Worm (Caenorhabditis elegans) whole organism, mixed stage, embryonic: Measurements from ENCODE around the gene sri-65.

Experiments used
- bed-3 ChIP-seq: fragments of 200-800 bp; sonication (Bioruptor generic); optimal IDR thresholded peaks from 3 replicates; lab custom pipeline; 2018; ENCODE audit warnings: mild to moderate bottlenecking, missing genetic modification characterization, moderate library complexity, missing compliant biosample characterization
- blmp-1 ChIP-seq: fragments of 150-350 bp; optimal IDR thresholded peaks from 2 replicates; lab custom pipeline; 2014; ENCODE audit warnings: missing biosample characterization, missing genetic modification characterization
- ceh-43 ChIP-seq: fragments of 200-800 bp; sonication (Bioruptor generic); optimal IDR thresholded peaks from 2 replicates; lab custom pipeline; 2018; ENCODE audit warnings: mild to moderate bottlenecking, missing genetic modification characterization, moderate library complexity, missing compliant biosample characterization
- ceh-83 ChIP-seq: fragments of 200-800 bp; sonication (Bioruptor generic); optimal IDR thresholded peaks from 2 replicates; lab custom pipeline; 2018; ENCODE audit warnings: mild to moderate bottlenecking, missing genetic modification characterization, missing compliant biosample characterization
- ces-1 ChIP-seq: fragments of 150-350 bp; optimal IDR thresholded peaks from 2 replicates; lab custom pipeline; 2014; ENCODE audit warnings: missing biosample characterization, missing genetic modification reagents, missing genetic modification characterization
- cnd-1 ChIP-seq: fragments of 200-800 bp; sonication (Bioruptor generic); optimal IDR thresholded peaks from 2 replicates; lab custom pipeline; 2018; ENCODE audit warnings: mild to moderate bottlenecking, missing genetic modification characterization, missing compliant biosample characterization
- drap-1 ChIP-seq: fragments of 200-800 bp; sonication (Bioruptor generic); optimal IDR thresholded peaks from 3 replicates; lab custom pipeline; 2018; ENCODE audit warnings: mild to moderate bottlenecking, missing genetic modification characterization, missing compliant biosample characterization
- elt-1 ChIP-seq: sonication (generic microtip); optimal IDR thresholded peaks from 2 replicates; lab custom pipeline; 2017; ENCODE audit warnings: missing genetic modification characterization, mild to moderate bottlenecking, missing compliant biosample characterization, antibody characterized with exemption, moderate library complexity, borderline replicate concordance; ENCODE audit not compliant: insufficient read depth
- elt-3 ChIP-seq: fragments of 150-350 bp; optimal IDR thresholded peaks from 2 replicates; lab custom pipeline; 2014; ENCODE audit warnings: missing biosample characterization, missing genetic modification characterization
- flh-1 ChIP-seq: fragments of 200-800 bp; sonication (Bioruptor generic); optimal IDR thresholded peaks from 2 replicates; lab custom pipeline; 2018; ENCODE audit warnings: mild to moderate bottlenecking, missing genetic modification characterization, moderate library complexity, missing compliant biosample characterization
- ham-2 ChIP-seq: fragments of 200-800 bp; sonication (Bioruptor generic); optimal IDR thresholded peaks from 2 replicates; lab custom pipeline; 2018; ENCODE audit warnings: mild to moderate bottlenecking, missing genetic modification characterization, missing compliant biosample characterization
- hlh-1 ChIP-seq: fragments of 150-350 bp; optimal IDR thresholded peaks from 2 replicates; lab custom pipeline; 2014; ENCODE audit warnings: missing biosample characterization, missing genetic modification reagents, missing genetic modification characterization
- lin-13 ChIP-seq: fragments of 150-350 bp; optimal IDR thresholded peaks from 2 replicates; lab custom pipeline; 2014; ENCODE audit warnings: missing biosample characterization, missing genetic modification characterization
- lin-32 ChIP-seq: fragments of 200-800 bp; sonication (Bioruptor generic); optimal IDR thresholded peaks from 2 replicates; lab custom pipeline; 2018; ENCODE audit warnings: mild to moderate bottlenecking, missing genetic modification characterization, missing compliant biosample characterization
- lsy-2 ChIP-seq: fragments of 150-350 bp; optimal IDR thresholded peaks from 2 replicates; lab custom pipeline; 2014; ENCODE audit warnings: missing biosample characterization, missing genetic modification characterization
- mab-5 ChIP-seq: fragments of 150-350 bp; optimal IDR thresholded peaks from 2 replicates; lab custom pipeline; 2014; ENCODE audit warnings: missing biosample characterization, missing genetic modification characterization
- mls-2 ChIP-seq: sonication (generic microtip); optimal IDR thresholded peaks from 2 replicates; lab custom pipeline; 2016; ENCODE audit warnings: mild to moderate bottlenecking, missing genetic modification characterization, moderate library complexity, missing compliant biosample characterization
- nhr-12 ChIP-seq: fragments of 150-350 bp; optimal IDR thresholded peaks from 2 replicates; lab custom pipeline; 2014; ENCODE audit warnings: missing biosample characterization, missing genetic modification characterization
- nhr-2 ChIP-seq: fragments of 150-350 bp; optimal IDR thresholded peaks from 2 replicates; lab custom pipeline; 2014; ENCODE audit warnings: missing biosample characterization, missing genetic modification characterization
- nhr-237 ChIP-seq: fragments of 150-350 bp; optimal IDR thresholded peaks from 2 replicates; lab custom pipeline; 2014; ENCODE audit warnings: missing biosample characterization, missing genetic modification characterization
- nhr-76 ChIP-seq: sonication (generic microtip); optimal IDR thresholded peaks from 2 replicates; lab custom pipeline; 2017; ENCODE audit warnings: missing biosample characterization, missing genetic modification characterization
- pha-4 ChIP-seq: fragments of 150-350 bp; optimal IDR thresholded peaks from 2 replicates; lab custom pipeline; 2018; ENCODE audit warnings: missing biosample characterization, missing genetic modification reagents, missing genetic modification characterization
- sem-2 ChIP-seq: fragments of 200-800 bp; sonication (Bioruptor generic); optimal IDR thresholded peaks from 2 replicates; lab custom pipeline; 2018; ENCODE audit warnings: mild to moderate bottlenecking, missing genetic modification characterization, missing compliant biosample characterization
- snpc-4 ChIP-seq: fragments of 150-350 bp; optimal IDR thresholded peaks from 2 replicates; lab custom pipeline; 2014; ENCODE audit warnings: missing biosample characterization, missing genetic modification characterization
- sptf-1 ChIP-seq: sonication (generic microtip); optimal IDR thresholded peaks from 2 replicates; lab custom pipeline; 2017; ENCODE audit warnings: mild to moderate bottlenecking, missing genetic modification characterization, moderate library complexity, missing compliant biosample characterization
- unc-120 ChIP-seq: sonication (generic microtip); optimal IDR thresholded peaks from 2 replicates; lab custom pipeline; 2017; ENCODE audit warnings: missing genetic modification characterization, missing compliant biosample characterization; ENCODE audit not compliant: poor library complexity, severe bottlenecking
- unc-39 ChIP-seq: fragments of 150-350 bp; optimal IDR thresholded peaks from 2 replicates; lab custom pipeline; 2014; ENCODE audit warnings: missing biosample characterization, missing genetic modification characterization
- zip-8 ChIP-seq: fragments of 150-350 bp; optimal IDR thresholded peaks from 2 replicates; lab custom pipeline; 2014; ENCODE audit warnings: missing biosample characterization, missing genetic modification characterization
- ztf-11 ChIP-seq: fragments of 150-350 bp; optimal IDR thresholded peaks from 2 replicates; lab custom pipeline; 2014; ENCODE audit warnings: missing biosample characterization, missing genetic modification characterization

Gene sri-65

DNA sequence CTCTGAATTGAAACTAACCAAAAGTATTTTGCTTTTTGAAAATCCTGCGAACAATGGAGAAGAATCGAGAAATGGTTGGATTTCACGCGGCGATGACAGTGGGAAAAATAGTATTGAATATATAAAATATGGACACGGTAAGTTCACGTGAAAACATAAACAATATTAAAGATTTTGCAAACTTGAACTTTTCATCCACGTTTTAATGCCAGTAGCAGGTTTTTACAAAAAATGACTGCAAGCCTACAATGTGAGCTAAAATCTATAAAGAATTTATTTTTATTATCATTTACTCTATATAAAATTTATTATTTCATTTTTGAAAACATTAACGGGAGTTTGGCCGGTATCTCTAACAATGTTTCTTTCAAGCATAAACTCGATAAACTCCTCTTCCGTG is 41.3 kb upstream of the sri-65 start, which contains the start of gene F26D2.10:
TSS of gene F26D2.10 (minus strand) at position 101 of the 400 bp plus-strand sequence.
- TF ChIP-seq mab-5 (tag; lab: Kevin White, UChicago) = no peak
- no peak for TF ChIP-seq lin-32 (GFP tag; lab: Kevin White, UChicago)
- no peak for TF ChIP-seq lsy-2
- no peak for TF ChIP-seq flh-1

- TF ChIP-seq nhr-12 (tag; lab: Kevin White, UChicago) (no peak), flh-1 (no peak), lsy-2 (no peak), unc-39 (tag; lab: Kevin White, UChicago) (no peak), ham-2 (GFP tag; lab: Kevin White, UChicago) (no peak), blmp-1 (tag; lab: Kevin White, UChicago) (no peak), snpc-4 (tag; lab: Kevin White, UChicago) (no peak), ztf-11 (tag; lab: Kevin White, UChicago) (no peak)
- TF ChIP-seq, all 35 proteins: peak for 0
Measured at ce11 chrV:16424428-16424827, 36.3 kb upstream of the sri-65 start, which contains the start of gene srw-29. srw-29 (minus strand) TSS chrV:16424528.

DNA sequence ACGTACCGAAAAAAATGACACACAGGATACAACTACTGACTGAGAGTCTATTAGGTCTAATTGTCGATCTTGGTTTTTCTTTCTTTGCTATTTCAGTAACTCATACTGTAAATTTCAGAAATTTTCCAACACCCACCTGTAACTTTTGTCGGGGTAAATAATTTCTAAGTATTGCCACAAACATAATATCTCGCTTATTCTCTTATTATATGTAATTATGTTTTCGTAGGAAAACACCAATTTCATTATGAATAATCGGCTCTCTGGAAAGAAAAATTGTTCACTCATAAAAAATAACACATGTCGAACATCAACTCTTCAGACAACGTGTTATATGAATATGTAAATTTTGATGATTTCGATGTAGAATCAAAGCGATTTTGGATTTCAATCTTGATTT is 32.5 kb upstream of the sri-65 start, which contains the start of gene srw-48:
TSS of gene srw-48 (plus strand) at position 301 of the 400 bp plus-strand sequence.
- TF ChIP-seq elt-3 (tag; lab: Kevin White, UChicago) (no peak), flh-1 (no peak), pha-4 (no peak), unc-120 (tag; lab: Kevin White, UChicago) (no peak)

DNA sequence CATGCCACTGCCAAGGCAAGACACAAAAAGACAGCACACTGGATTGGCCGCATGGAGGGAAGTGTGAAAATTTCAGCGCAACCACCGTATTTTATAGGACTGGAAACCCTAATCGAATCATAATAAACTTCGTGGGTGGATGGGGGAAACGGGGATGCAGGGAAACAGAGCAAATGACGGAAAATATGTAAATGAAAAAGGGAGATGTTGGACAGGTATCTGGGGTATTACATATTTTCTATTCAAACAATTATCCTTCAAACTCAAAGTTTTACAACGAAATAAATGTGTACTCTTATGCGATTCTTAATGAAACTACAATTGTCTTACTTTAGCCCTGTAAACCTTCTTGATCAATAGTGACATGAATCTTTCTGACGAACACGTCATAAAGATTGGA is 31.6 kb upstream of the sri-65 start, which contains the start of gene F26D2.16:
TSS of gene F26D2.16 (minus strand) at position 101 of the 400 bp plus-strand sequence.
- no peak for TF ChIP-seq pha-4
- TF ChIP-seq nhr-76 = no peak
- no peak for TF ChIP-seq bed-3
- no peak for TF ChIP-seq nhr-237
- no peak for TF ChIP-seq unc-120 (tag; lab: Kevin White, UChicago)
- no peak for TF ChIP-seq lin-13 (tag; lab: Kevin White, UChicago)
- TF ChIP-seq nhr-2 (tag; lab: Kevin White, UChicago) = no peak
- TF ChIP-seq lsy-2 = no peak
- TF ChIP-seq hlh-1 = no peak
- TF ChIP-seq unc-39 (tag; lab: Kevin White, UChicago) = no peak
- no peak for TF ChIP-seq snpc-4 (tag; lab: Kevin White, UChicago)
- no peak for TF ChIP-seq cnd-1 (tag; lab: Kevin White, UChicago)
- no peak for TF ChIP-seq nhr-12 (tag; lab: Kevin White, UChicago)
- no peak for TF ChIP-seq blmp-1 (tag; lab: Kevin White, UChicago)
- TF ChIP-seq ceh-43 (GFP tag; lab: Kevin White, UChicago) = no peak

DNA sequence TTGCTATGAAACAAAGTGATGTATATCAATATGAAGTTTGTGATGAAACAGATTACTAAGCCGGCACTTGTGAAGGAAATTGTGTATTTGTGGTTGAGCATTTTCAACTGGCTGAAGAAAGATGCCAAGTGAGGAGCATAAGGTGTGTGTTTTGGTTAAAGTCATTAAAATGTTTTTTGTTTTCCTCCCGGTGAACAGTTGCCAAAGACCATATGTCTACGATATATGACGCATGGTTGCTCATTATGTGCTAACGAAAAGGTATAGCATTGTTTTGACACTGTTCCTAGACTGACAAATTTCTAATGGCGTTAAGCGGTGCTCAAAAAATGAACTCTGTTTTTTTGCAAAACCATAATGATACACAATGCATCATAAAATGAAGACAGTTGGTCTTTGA is 28.8 kb upstream of the sri-65 start, which contains the start of gene str-55:
TSS of gene str-55 (minus strand) at position 101 of the 400 bp plus-strand sequence.
- TF ChIP-seq lin-13 (tag; lab: Kevin White, UChicago) (no peak), ces-1 (GFP tag; lab: Kevin White, UChicago) (no peak), lsy-2 (no peak), ceh-83 (GFP tag; lab: Kevin White, UChicago) (no peak), sptf-1 (tag; lab: Kevin White, UChicago) (no peak), nhr-12 (tag; lab: Kevin White, UChicago) (no peak), nhr-2 (tag; lab: Kevin White, UChicago) (no peak), hlh-1 (no peak), mls-2 (tag; lab: Kevin White, UChicago) (no peak), elt-1 (no peak)

DNA sequence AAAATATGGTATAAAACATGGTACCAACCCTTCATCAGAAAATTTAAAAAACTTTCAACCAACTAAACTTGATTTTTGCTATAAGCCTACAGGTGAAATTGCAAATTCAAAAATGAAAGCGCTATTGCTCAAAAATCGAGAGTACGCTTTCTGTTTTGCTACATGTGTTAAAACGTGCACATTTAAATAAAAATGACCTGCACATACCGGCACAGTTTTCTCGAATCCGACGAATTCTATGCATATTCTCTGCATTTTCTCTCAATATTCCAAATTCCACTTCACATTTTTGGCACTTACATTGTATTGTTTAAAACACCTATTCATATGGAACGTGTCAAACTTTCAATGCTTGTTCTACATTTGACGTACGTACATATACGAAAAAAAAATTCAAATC is 22.4 kb upstream of the sri-65 start, which contains the start of gene srh-145:
TSS of gene srh-145 (plus strand) at position 193 of the 400 bp plus-strand sequence.
- no peak for TF ChIP-seq elt-3 (tag; lab: Kevin White, UChicago)
- TF ChIP-seq sem-2 (GFP tag; lab: Kevin White, UChicago) = no peak
- TF ChIP-seq lin-32 (GFP tag; lab: Kevin White, UChicago) = no peak
- TF ChIP-seq pha-4 = no peak
- TF ChIP-seq nhr-76 = no peak
- TF ChIP-seq hlh-1 = no peak
- no peak for TF ChIP-seq elt-1
- TF ChIP-seq ham-2 (GFP tag; lab: Kevin White, UChicago) = no peak
- no peak for TF ChIP-seq drap-1 (GFP tag; lab: Kevin White, UChicago)
- TF ChIP-seq zip-8 = no peak
- no peak for TF ChIP-seq cnd-1 (tag; lab: Kevin White, UChicago)
